Worm (Caenorhabditis elegans): ENCODE measurements around the gene C05B5.2.

C05B5.2 gene

ce11 chrIII:10033213-10033612 lies 32.9 kb upstream of the C05B5.2 start, which contains the start of gene M04D8.5:
M04D8.5 (minus strand) TSS chrIII:10033313.
- TF ChIP-seq repo-1 (tag; optimal IDR thresholded peaks at IDR 0.05) (no peak), chd-7 (tag; optimal IDR thresholded peaks at IDR 0.05) (no peak)

ce11 chrIII:10030549-10030948 lies 30.2 kb upstream of the C05B5.2 start, which contains the start of gene M04D8.4:
M04D8.4 (minus strand) TSS chrIII:10030649.
- TF ChIP-seq F37B4.10 (GFP tag; IDR thresholded peaks at IDR 0.05) (no peak), let-526 (GFP tag; IDR thresholded peaks at IDR 0.05) (no peak), C06A6.2 (GFP tag; conservative IDR thresholded peaks at IDR 0.05) (no peak)

ce11 chrIII:10027947-10028346 lies 27.6 kb upstream of the C05B5.2 start, which contains the start of gene ins-23:
ins-23 (plus strand) TSS chrIII:10028247.
- TF ChIP-seq rec-8 (tag; optimal IDR thresholded peaks at IDR 0.05), result no peak
- TF ChIP-seq ztf-25 (GFP tag; IDR thresholded peaks at IDR 0.05), result no peak
- no peak for TF ChIP-seq mes-4 (tag; optimal IDR thresholded peaks at IDR 0.05)
- no peak for TF ChIP-seq ets-4 (GFP tag; optimal IDR thresholded peaks at IDR 0.05)
- no peak for TF ChIP-seq lin-40 (tag; optimal IDR thresholded peaks at IDR 0.05)
- TF ChIP-seq ztf-28 (GFP tag; IDR thresholded peaks at IDR 0.05), result no peak
- TF ChIP-seq hlh-12 (tag; optimal IDR thresholded peaks at IDR 0.05), result no peak
- no peak for TF ChIP-seq egl-44 (GFP tag; IDR thresholded peaks at IDR 0.05)
- no peak for TF ChIP-seq hlh-26 (GFP tag; conservative IDR thresholded peaks at IDR 0.05)
- TF ChIP-seq lin-26 (GFP tag; IDR thresholded peaks at IDR 0.05), result no peak
- TF ChIP-seq lsl-1 (GFP tag; optimal IDR thresholded peaks at IDR 0.05), result no peak
- no peak for TF ChIP-seq bed-2 (GFP tag; IDR thresholded peaks at IDR 0.05)
- TF ChIP-seq Y79H2A.3 (GFP tag; conservative IDR thresholded peaks at IDR 0.05), result no peak
- no peak for TF ChIP-seq sea-2 (GFP tag; IDR thresholded peaks at IDR 0.05)
- no peak for TF ChIP-seq egl-18 (GFP tag; IDR thresholded peaks at IDR 0.05)

- TF ChIP-seq T26A5.8 (tag; optimal IDR thresholded peaks at IDR 0.05) (no peak), dox-1 (GFP tag; IDR thresholded peaks at IDR 0.05) (no peak), egrh-3 (GFP tag; IDR thresholded peaks at IDR 0.05) (no peak), efl-1 (GFP tag; optimal IDR thresholded peaks at IDR 0.05) (no peak), dpl-1 (GFP tag; optimal IDR thresholded peaks at IDR 0.05) (no peak), mxl-1 (tag; optimal IDR thresholded peaks at IDR 0.05) (no peak), ccch-3 (GFP tag; optimal IDR thresholded peaks at IDR 0.05) (no peak), Y67H2A.10 (GFP tag; conservative IDR thresholded peaks at IDR 0.05) (no peak), somi-1 (GFP tag; optimal IDR thresholded peaks at IDR 0.05) (no peak), attf-3 (GFP tag; conservative IDR thresholded peaks at IDR 0.05) (no peak), nhr-90 (tag; optimal IDR thresholded peaks at IDR 0.05) (no peak)
Observed at ce11 chrIII:10025989-10026388, 25.7 kb upstream of the C05B5.2 start, which contains the start of gene ins-22. ins-22 (plus strand) TSS chrIII:10026289.

ce11 chrIII:10023452-10023851 lies 23.1 kb upstream of the C05B5.2 start, which contains the start of gene ins-21:
ins-21 (plus strand) TSS chrIII:10023752.
- TF ChIP-seq fkh-3 (tag; optimal IDR thresholded peaks at IDR 0.05), result no peak
- TF ChIP-seq madf-3 (GFP tag; IDR thresholded peaks at IDR 0.05), result no peak
- TF ChIP-seq aptf-3 (GFP tag; IDR thresholded peaks at IDR 0.05), result no peak
- TF ChIP-seq egl-44 (GFP tag; IDR thresholded peaks at IDR 0.05), result no peak
- no peak for TF ChIP-seq cebp-2 (GFP tag; IDR thresholded peaks at IDR 0.05)
- no peak for TF ChIP-seq akir-1 (GFP tag; optimal IDR thresholded peaks at IDR 0.05)
- TF ChIP-seq cebp-1 (GFP tag; IDR thresholded peaks at IDR 0.05), result no peak
- no peak for TF ChIP-seq cebp-1 (tag; optimal IDR thresholded peaks at IDR 0.05)
- TF ChIP-seq B0019.2 (GFP tag; conservative IDR thresholded peaks at IDR 0.05), result no peak
- TF ChIP-seq lin-26 (GFP tag; IDR thresholded peaks at IDR 0.05), result no peak
- no peak for TF ChIP-seq madf-6 (GFP tag; IDR thresholded peaks at IDR 0.05)
- TF ChIP-seq pha-4 (tag; optimal IDR thresholded peaks at IDR 0.05), result no peak
- TF ChIP-seq hlh-12 (tag; optimal IDR thresholded peaks at IDR 0.05), result no peak
- no peak for TF ChIP-seq xnd-1 (tag; optimal IDR thresholded peaks at IDR 0.05)
- no peak for TF ChIP-seq nhr-90 (tag; optimal IDR thresholded peaks at IDR 0.05)
- TF ChIP-seq hsf-1 (GFP tag; IDR thresholded peaks at IDR 0.05), result no peak

All from whole organism, young adult.